Fruit fly (Drosophila melanogaster) Kc167 (cell line): ENCODE results near the gene smash.

Experiments
- h ChIP-seq: fragments of >200 bp; optimal IDR thresholded peaks from 3 replicates; lab custom pipeline; 2018; ENCODE audit warnings: missing external identifiers
- insv ChIP-seq: fragments of >200 bp; optimal IDR thresholded peaks from 3 replicates; lab custom pipeline; 2018; ENCODE audit warnings: missing external identifiers
- psq ChIP-seq: fragments of >200 bp; optimal IDR thresholded peaks from 2 replicates; lab custom pipeline; 2017; ENCODE audit warnings: missing external identifiers

DNA sequence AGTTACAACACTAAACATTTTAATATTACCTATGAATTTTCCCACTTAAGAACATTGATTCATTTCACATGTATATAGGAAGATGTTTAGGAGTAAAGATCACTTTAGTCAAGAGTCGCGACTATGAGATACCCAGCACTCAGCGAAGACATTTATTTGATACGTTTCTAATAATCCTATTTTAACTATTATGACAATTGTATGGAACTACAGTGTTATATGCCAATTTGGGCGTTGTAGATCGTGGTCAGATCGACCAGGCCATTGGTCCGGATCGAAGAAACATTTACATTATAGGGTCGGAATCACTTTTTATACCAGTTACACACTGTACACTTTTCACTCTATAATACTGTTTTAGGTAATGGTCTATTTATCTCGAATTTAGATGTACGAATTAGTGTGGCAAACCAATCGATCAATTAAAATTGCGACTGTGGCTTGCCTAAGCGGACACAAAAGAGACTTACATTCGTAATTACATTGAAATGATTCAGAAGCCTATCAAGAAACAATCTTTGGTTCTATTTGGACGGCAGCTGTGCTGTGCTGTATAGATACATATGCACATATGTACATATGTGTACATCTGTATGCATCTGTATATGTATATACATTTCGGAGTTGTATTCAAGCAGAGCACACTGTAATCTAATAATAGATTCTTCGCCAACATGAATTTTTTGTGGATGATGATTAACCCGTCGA is 18.7 kb upstream of the smash start:
- TF ChIP-seq h (no peak), insv (lab: Kevin White, UChicago) (no peak), psq (lab: Kevin White, UChicago) (no peak)
